Worm (Caenorhabditis elegans): ENCODE data around the gene Y62F5A.10.

Gene Y62F5A.10

ce11 chrII:11545299-11545951 is 24.0 kb downstream of the Y62F5A.10 start, which contains the start of gene dnj-13 (continued):
- TF ChIP-seq F10B5.3 (tag; optimal IDR thresholded peaks at IDR 0.05) (peak; percentile 89), lin-29 (GFP tag; IDR thresholded peaks at IDR 0.05) (peak; percentile 91), jun-1 (tag; optimal IDR thresholded peaks at IDR 0.05) (peak; percentile 87), F26F4.8 (GFP tag; conservative IDR thresholded peaks at IDR 0.05) (no peak), hlh-11 (tag; optimal IDR thresholded peaks at IDR 0.05) (peak; percentile 96), nhr-41 (GFP tag; IDR thresholded peaks at IDR 0.05) (peak; percentile 94), F44E2.7 (GFP tag; IDR thresholded peaks at IDR 0.05) (no peak), saeg-2 (GFP tag; IDR thresholded peaks at IDR 0.05) (peak; percentile 93), nhr-28 (tag; optimal IDR thresholded peaks at IDR 0.05) (peak; percentile 85), R02D3.7 (tag; optimal IDR thresholded peaks at IDR 0.05) (no peak)

- TF ChIP-seq tag-97 (GFP tag; IDR thresholded peaks at IDR 0.05) (no peak), ctbp-1 (GFP tag; IDR thresholded peaks at IDR 0.05) (no peak), aha-1 (tag) (peak; percentile 93), F26F4.8 (GFP tag; conservative IDR thresholded peaks at IDR 0.05) (no peak), dmd-6 (GFP tag; IDR thresholded peaks at IDR 0.05) (peak; percentile 15; the same call in 1 of the 2 replicates), F49E8.2 (tag; optimal IDR thresholded peaks at IDR 0.05; ENCODE audit: borderline replicate concordance) (no peak), D1046.2 (GFP tag; IDR thresholded peaks at IDR 0.05) (no peak), snpc-1.2 (GFP tag; IDR thresholded peaks at IDR 0.05) (no peak), hlh-30 (tag; optimal IDR thresholded peaks at IDR 0.05; ENCODE audit: insufficient read depth) (no peak), daf-8 (GFP tag; IDR thresholded peaks at IDR 0.05) (no peak), set-16 (GFP tag; IDR thresholded peaks at IDR 0.05) (peak; percentile 41), jun-1 (tag; optimal IDR thresholded peaks at IDR 0.05) (no peak), Y105C5A.15 (GFP tag; IDR thresholded peaks at IDR 0.05) (no peak), lsy-2 (tag; optimal IDR thresholded peaks at IDR 0.05) (no peak), daf-12 (tag; optimal IDR thresholded peaks at IDR 0.05) (no peak), dpl-1 (GFP tag; optimal IDR thresholded peaks at IDR 0.05) (no peak), pha-4 (GFP tag; IDR thresholded peaks at IDR 0.05) (no peak), pha-4 (tag; optimal IDR thresholded peaks at IDR 0.05) (no peak), lim-7 (GFP tag; IDR thresholded peaks at IDR 0.05) (0 out of 2 replicates have a peak, but pooled peaks have one; percentile 21), R02D3.7 (tag; optimal IDR thresholded peaks at IDR 0.05) (no peak)
Measured at ce11 chrII:11545952-11546325, 24.5 kb downstream of the Y62F5A.10 start.

DNA sequence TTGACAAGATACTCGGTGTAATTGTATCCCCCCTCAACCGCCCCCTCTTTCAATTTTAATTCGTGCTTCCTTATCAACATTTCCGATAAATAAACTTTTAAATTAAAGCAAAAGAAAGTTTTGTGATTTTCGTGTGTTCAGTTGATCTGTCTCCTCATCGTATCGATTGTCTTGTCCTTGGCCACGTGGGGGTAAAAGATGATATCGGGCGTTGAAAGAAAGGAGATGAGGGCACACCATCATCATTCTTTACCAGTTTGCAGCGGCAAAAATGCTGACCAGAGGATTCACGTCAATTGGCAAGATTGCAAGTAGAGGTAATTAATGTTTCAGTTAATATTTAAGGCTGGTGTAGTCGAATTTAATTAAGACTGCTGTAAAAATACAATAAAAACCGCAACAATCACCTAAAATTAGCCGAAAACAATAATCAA is 25.9 kb downstream of the Y62F5A.10 start, which contains the start of gene F54D5.7:
Gene F54D5.7 (plus strand): TSS at position 264 of the 434 bp plus-strand sequence.
- TF ChIP-seq T20F7.1 (GFP tag; optimal IDR thresholded peaks at IDR 0.05) (peak; percentile 75), R02D3.7 (tag; optimal IDR thresholded peaks at IDR 0.05) (no peak), Y75B8A.6 (GFP tag; IDR thresholded peaks at IDR 0.05) (no peak), Y105C5A.15 (GFP tag; IDR thresholded peaks at IDR 0.05) (no peak), Y5F2A.4 (GFP tag; optimal IDR thresholded peaks at IDR 0.05) (no peak), lin-13 (GFP tag; optimal IDR thresholded peaks at IDR 0.05) (peak; percentile 81), unc-62 (GFP tag; optimal IDR thresholded peaks at IDR 0.05 in 1 of 2) (peak in 1 of 2 experiments; percentile 9), unc-62 (tag; optimal IDR thresholded peaks at IDR 0.05) (no peak), aha-1 (tag) (peak; percentile 97), dmd-8 (GFP tag; IDR thresholded peaks at IDR 0.05) (peak; percentile 54; the same call in 1 of the 2 replicates), mep-1 (tag; optimal IDR thresholded peaks at IDR 0.05) (peak; percentile 77), ama-1 (optimal IDR thresholded peaks at IDR 0.05) (peak; percentile 76), nhr-10 (tag; optimal IDR thresholded peaks at IDR 0.05) (peak; percentile 15), rbr-2 (tag; optimal IDR thresholded peaks at IDR 0.05) (peak; percentile 28), zag-1 (tag; optimal IDR thresholded peaks at IDR 0.05) (no peak), nhr-42 (GFP tag; IDR thresholded peaks at IDR 0.05) (peak; percentile 68; the same call in 1 of the 2 replicates), T26A8.4 (GFP tag; IDR thresholded peaks at IDR 0.05) (peak; percentile 82), dpl-1 (GFP tag; optimal IDR thresholded peaks at IDR 0.05) (peak; percentile 49), lin-39 (tag; optimal IDR thresholded peaks at IDR 0.05) (no peak), lin-15B (tag; optimal IDR thresholded peaks at IDR 0.05) (no peak), nhr-102 (tag; optimal IDR thresholded peaks at IDR 0.05) (no peak), Y48G9A.11 (GFP tag; IDR thresholded peaks at IDR 0.05) (peak; percentile 44; the same call in 1 of the 2 replicates), hlh-11 (tag; optimal IDR thresholded peaks at IDR 0.05) (peak; percentile 76), lin-38 (GFP tag; IDR thresholded peaks at IDR 0.05) (peak; percentile 81), tra-1 (GFP tag; IDR thresholded peaks at IDR 0.05) (peak; percentile 46; the same call in 1 of the 2 replicates), fos-1 (tag; optimal IDR thresholded peaks at IDR 0.05) (no peak)
